Fruit fly (Drosophila melanogaster): ENCODE measurements around the gene CG7065.

Gene CG7065

dm6 chrX:9163110-9163509 is 20.8 kb downstream of the CG7065 start, which contains the start of gene mei-P26:
Gene mei-P26 (plus strand): TSS chrX:9163255.
- no peak for TF ChIP-seq Sp1 (GFP tag; optimal IDR thresholded peaks at IDR 0.05)
- no peak for TF ChIP-seq Dif (GFP tag; optimal IDR thresholded peaks at IDR 0.05; ENCODE audit: partially characterized antibody)
- TF ChIP-seq dsf (GFP tag; optimal IDR thresholded peaks at IDR 0.05; ENCODE audit: borderline replicate concordance) = no peak
- TF ChIP-seq Jra (GFP tag; optimal IDR thresholded peaks at IDR 0.05) = peak; percentile 18
- no peak for TF ChIP-seq Dfd (GFP tag; optimal IDR thresholded peaks at IDR 0.05)
- no peak for TF ChIP-seq foxo (GFP tag; optimal IDR thresholded peaks at IDR 0.05)
- TF ChIP-seq fru (GFP tag; optimal IDR thresholded peaks at IDR 0.05) = peak; percentile 3
- no peak for TF ChIP-seq Rel (GFP tag; optimal IDR thresholded peaks at IDR 0.05)
- TF ChIP-seq Rel (tag; optimal IDR thresholded peaks at IDR 0.05) = peak; percentile 64
- no peak for TF ChIP-seq h (GFP tag; optimal IDR thresholded peaks at IDR 0.05)
- no peak for TF ChIP-seq tai (GFP tag; optimal IDR thresholded peaks at IDR 0.05)
- no peak for TF ChIP-seq pan (optimal IDR thresholded peaks at IDR 0.05)
- no peak for TF ChIP-seq OdsH (GFP tag; optimal IDR thresholded peaks at IDR 0.05)
- peak; percentile 3 for TF ChIP-seq Hr83 (GFP tag; optimal IDR thresholded peaks at IDR 0.05; ENCODE audit: poor library complexity, severe bottlenecking)
- TF ChIP-seq Abd-B (GFP tag; optimal IDR thresholded peaks at IDR 0.05) = no peak
- TF ChIP-seq dl (GFP tag; optimal IDR thresholded peaks at IDR 0.05; ENCODE audit: insufficient read depth in 1 of 2, partially characterized antibody in 2 of 2) = no peak
- TF ChIP-seq psq (GFP tag; optimal IDR thresholded peaks at IDR 0.05) = no peak
- TF ChIP-seq CG32264 (GFP tag; optimal IDR thresholded peaks at IDR 0.05) = no peak
- peak; percentile 22 for TF ChIP-seq rgr (GFP tag; optimal IDR thresholded peaks at IDR 0.05)
- no peak for TF ChIP-seq GATAd (GFP tag; optimal IDR thresholded peaks at IDR 0.05)

- TF ChIP-seq dsf (GFP tag; optimal IDR thresholded peaks at IDR 0.05; ENCODE audit: borderline replicate concordance) (no peak), CG9705 (GFP tag; optimal IDR thresholded peaks at IDR 0.05) (no peak), psq (GFP tag; optimal IDR thresholded peaks at IDR 0.05) (peak; percentile 50), Rel (GFP tag; optimal IDR thresholded peaks at IDR 0.05) (peak; percentile 65), Rel (tag; optimal IDR thresholded peaks at IDR 0.05) (peak; percentile 32), rgr (GFP tag; optimal IDR thresholded peaks at IDR 0.05) (no peak), pan (optimal IDR thresholded peaks at IDR 0.05) (no peak), CrebA (GFP tag; optimal IDR thresholded peaks at IDR 0.05; ENCODE audit: borderline replicate concordance) (no peak), Dif (GFP tag; optimal IDR thresholded peaks at IDR 0.05; ENCODE audit: partially characterized antibody) (peak; percentile 85), N (GFP tag; optimal IDR thresholded peaks at IDR 0.05) (peak; percentile 44), ey (GFP tag; optimal IDR thresholded peaks at IDR 0.05) (no peak), fru (GFP tag; optimal IDR thresholded peaks at IDR 0.05) (no peak), dl (GFP tag; optimal IDR thresholded peaks at IDR 0.05; ENCODE audit: insufficient read depth in 1 of 2, partially characterized antibody in 2 of 2) (peak; percentile 49 to 56), Hr83 (GFP tag; optimal IDR thresholded peaks at IDR 0.05; ENCODE audit: poor library complexity, severe bottlenecking) (no peak), Myc (optimal IDR thresholded peaks at IDR 0.05) (peak; percentile 64)
These were observed 21.6 kb downstream of the CG7065 start for dm6 chrX:9163645-9164509.

- no peak for TF ChIP-seq HLH106 (tag; optimal IDR thresholded peaks at IDR 0.05)
- TF ChIP-seq woc (GFP tag; optimal IDR thresholded peaks at IDR 0.05) = peak; percentile 37
These were observed 22.5 kb downstream of the CG7065 start for dm6 chrX:9164510-9165506.

- TF ChIP-seq pan (optimal IDR thresholded peaks at IDR 0.05) = no peak
- TF ChIP-seq Dfd (GFP tag; optimal IDR thresholded peaks at IDR 0.05) = peak; percentile 93
- no peak for TF ChIP-seq Mio (GFP tag; optimal IDR thresholded peaks at IDR 0.05)
These were observed 26.0 kb downstream of the CG7065 start for dm6 chrX:9168273-9168672.

- TF ChIP-seq dsf (GFP tag; optimal IDR thresholded peaks at IDR 0.05; ENCODE audit: borderline replicate concordance) (no peak), dmrt93B (GFP tag; optimal IDR thresholded peaks at IDR 0.05) (no peak), Jra (GFP tag; optimal IDR thresholded peaks at IDR 0.05) (no peak), Hr83 (GFP tag; optimal IDR thresholded peaks at IDR 0.05; ENCODE audit: poor library complexity, severe bottlenecking) (no peak), N (GFP tag; optimal IDR thresholded peaks at IDR 0.05) (no peak), rgr (GFP tag; optimal IDR thresholded peaks at IDR 0.05) (no peak), CG9705 (GFP tag; optimal IDR thresholded peaks at IDR 0.05) (no peak), pan (optimal IDR thresholded peaks at IDR 0.05) (no peak), woc (GFP tag; optimal IDR thresholded peaks at IDR 0.05) (no peak), usp (GFP tag; optimal IDR thresholded peaks at IDR 0.05) (no peak), lola (GFP tag; optimal IDR thresholded peaks at IDR 0.05) (no peak), Dif (GFP tag; optimal IDR thresholded peaks at IDR 0.05; ENCODE audit: partially characterized antibody) (no peak), tai (GFP tag; optimal IDR thresholded peaks at IDR 0.05) (no peak), foxo (GFP tag; optimal IDR thresholded peaks at IDR 0.05) (no peak), jim (GFP tag; optimal IDR thresholded peaks at IDR 0.05) (no peak), HLH106 (tag; optimal IDR thresholded peaks at IDR 0.05) (no peak), psq (GFP tag; optimal IDR thresholded peaks at IDR 0.05) (no peak)
These were observed 45.1 kb downstream of the CG7065 start for dm6 chrX:9187429-9187828.

All from whole organism, wandering third instar larva.